Worm (Caenorhabditis elegans): ENCODE results near the gene K02F3.9.

ce11 chrIII:886726-887125, 45.6 kb upstream of the K02F3.9 start, which contains the start of gene zer-1:
- no peak for TF ChIP-seq nhr-237 (tag; optimal IDR thresholded peaks at IDR 0.05)
- no peak for TF ChIP-seq hlh-1 (tag; optimal IDR thresholded peaks at IDR 0.05)
- no peak for TF ChIP-seq snpc-4 (tag; optimal IDR thresholded peaks at IDR 0.05)
- TF ChIP-seq elt-3 (tag; optimal IDR thresholded peaks at IDR 0.05), result no peak

All from whole organism, mixed stage, embryonic.